Worm (Caenorhabditis elegans) whole organism, mixed stage, embryonic: ENCODE measurements around the gene F58G1.2.

Experiments used
- M03D4.4 ChIP-seq: sonication (generic microtip); optimal IDR thresholded peaks from 2 replicates; lab custom pipeline; 2017; ENCODE audit warnings: mild to moderate bottlenecking, missing genetic modification characterization, missing compliant biosample characterization
- bed-3 ChIP-seq: fragments of 200-800 bp; sonication (Bioruptor generic); optimal IDR thresholded peaks from 3 replicates; lab custom pipeline; 2018; ENCODE audit warnings: mild to moderate bottlenecking, missing genetic modification characterization, moderate library complexity, missing compliant biosample characterization
- blmp-1 ChIP-seq: fragments of 150-350 bp; optimal IDR thresholded peaks from 2 replicates; lab custom pipeline; 2014; ENCODE audit warnings: missing biosample characterization, missing genetic modification characterization
- ceh-39 ChIP-seq: fragments of 150-350 bp; optimal IDR thresholded peaks from 2 replicates; lab custom pipeline; 2014; ENCODE audit warnings: missing biosample characterization, missing genetic modification characterization
- ceh-43 ChIP-seq: fragments of 200-800 bp; sonication (Bioruptor generic); optimal IDR thresholded peaks from 2 replicates; lab custom pipeline; 2018; ENCODE audit warnings: mild to moderate bottlenecking, missing genetic modification characterization, moderate library complexity, missing compliant biosample characterization
- ceh-83 ChIP-seq: fragments of 200-800 bp; sonication (Bioruptor generic); optimal IDR thresholded peaks from 2 replicates; lab custom pipeline; 2018; ENCODE audit warnings: mild to moderate bottlenecking, missing genetic modification characterization, missing compliant biosample characterization
- ces-1 ChIP-seq: fragments of 150-350 bp; optimal IDR thresholded peaks from 2 replicates; lab custom pipeline; 2014; ENCODE audit warnings: missing biosample characterization, missing genetic modification reagents, missing genetic modification characterization
- cnd-1 ChIP-seq: fragments of 200-800 bp; sonication (Bioruptor generic); optimal IDR thresholded peaks from 2 replicates; lab custom pipeline; 2018; ENCODE audit warnings: mild to moderate bottlenecking, missing genetic modification characterization, missing compliant biosample characterization
- drap-1 ChIP-seq: fragments of 200-800 bp; sonication (Bioruptor generic); optimal IDR thresholded peaks from 3 replicates; lab custom pipeline; 2018; ENCODE audit warnings: mild to moderate bottlenecking, missing genetic modification characterization, missing compliant biosample characterization
- elt-1 ChIP-seq: sonication (generic microtip); optimal IDR thresholded peaks from 2 replicates; lab custom pipeline; 2017; ENCODE audit warnings: missing genetic modification characterization, mild to moderate bottlenecking, missing compliant biosample characterization, antibody characterized with exemption, moderate library complexity, borderline replicate concordance; ENCODE audit not compliant: insufficient read depth
- elt-3 ChIP-seq: fragments of 150-350 bp; optimal IDR thresholded peaks from 2 replicates; lab custom pipeline; 2014; ENCODE audit warnings: missing biosample characterization, missing genetic modification characterization
- flh-1 ChIP-seq: fragments of 200-800 bp; sonication (Bioruptor generic); optimal IDR thresholded peaks from 2 replicates; lab custom pipeline; 2018; ENCODE audit warnings: mild to moderate bottlenecking, missing genetic modification characterization, moderate library complexity, missing compliant biosample characterization
- ham-2 ChIP-seq: fragments of 200-800 bp; sonication (Bioruptor generic); optimal IDR thresholded peaks from 2 replicates; lab custom pipeline; 2018; ENCODE audit warnings: mild to moderate bottlenecking, missing genetic modification characterization, missing compliant biosample characterization
- hlh-1 ChIP-seq: fragments of 150-350 bp; optimal IDR thresholded peaks from 2 replicates; lab custom pipeline; 2014; ENCODE audit warnings: missing biosample characterization, missing genetic modification reagents, missing genetic modification characterization
- lin-13 ChIP-seq: fragments of 150-350 bp; optimal IDR thresholded peaks from 2 replicates; lab custom pipeline; 2014; ENCODE audit warnings: missing biosample characterization, missing genetic modification characterization
- lin-32 ChIP-seq: fragments of 200-800 bp; sonication (Bioruptor generic); optimal IDR thresholded peaks from 2 replicates; lab custom pipeline; 2018; ENCODE audit warnings: mild to moderate bottlenecking, missing genetic modification characterization, missing compliant biosample characterization
- lsy-2 ChIP-seq: fragments of 150-350 bp; optimal IDR thresholded peaks from 2 replicates; lab custom pipeline; 2014; ENCODE audit warnings: missing biosample characterization, missing genetic modification characterization
- mab-5 ChIP-seq: fragments of 150-350 bp; optimal IDR thresholded peaks from 2 replicates; lab custom pipeline; 2014; ENCODE audit warnings: missing biosample characterization, missing genetic modification characterization
- mep-1 ChIP-seq: fragments of 150-350 bp; optimal IDR thresholded peaks from 2 replicates; lab custom pipeline; 2017; ENCODE audit warnings: missing biosample characterization, missing genetic modification reagents, missing genetic modification characterization, inconsistent platforms
- mls-2 ChIP-seq: sonication (generic microtip); optimal IDR thresholded peaks from 2 replicates; lab custom pipeline; 2016; ENCODE audit warnings: mild to moderate bottlenecking, missing genetic modification characterization, moderate library complexity, missing compliant biosample characterization
- nhr-12 ChIP-seq: fragments of 150-350 bp; optimal IDR thresholded peaks from 2 replicates; lab custom pipeline; 2014; ENCODE audit warnings: missing biosample characterization, missing genetic modification characterization
- nhr-2 ChIP-seq: fragments of 150-350 bp; optimal IDR thresholded peaks from 2 replicates; lab custom pipeline; 2014; ENCODE audit warnings: missing biosample characterization, missing genetic modification characterization
- nhr-237 ChIP-seq: fragments of 150-350 bp; optimal IDR thresholded peaks from 2 replicates; lab custom pipeline; 2014; ENCODE audit warnings: missing biosample characterization, missing genetic modification characterization
- nhr-28 ChIP-seq: fragments of 150-350 bp; optimal IDR thresholded peaks from 2 replicates; lab custom pipeline; 2014; ENCODE audit warnings: missing biosample characterization, missing genetic modification characterization
- nhr-76 ChIP-seq: sonication (generic microtip); optimal IDR thresholded peaks from 2 replicates; lab custom pipeline; 2017; ENCODE audit warnings: missing biosample characterization, missing genetic modification characterization
- pha-4 ChIP-seq: fragments of 150-350 bp; optimal IDR thresholded peaks from 2 replicates; lab custom pipeline; 2018; ENCODE audit warnings: missing biosample characterization, missing genetic modification reagents, missing genetic modification characterization
- sptf-1 ChIP-seq: sonication (generic microtip); optimal IDR thresholded peaks from 2 replicates; lab custom pipeline; 2017; ENCODE audit warnings: mild to moderate bottlenecking, missing genetic modification characterization, moderate library complexity, missing compliant biosample characterization
- tbx-8 ChIP-seq: fragments of 200-800 bp; sonication (Bioruptor generic); optimal IDR thresholded peaks from 2 replicates; lab custom pipeline; 2018; ENCODE audit warnings: mild to moderate bottlenecking, missing genetic modification characterization, moderate library complexity, missing compliant biosample characterization
- unc-120 ChIP-seq: sonication (generic microtip); optimal IDR thresholded peaks from 2 replicates; lab custom pipeline; 2017; ENCODE audit warnings: missing genetic modification characterization, missing compliant biosample characterization; ENCODE audit not compliant: poor library complexity, severe bottlenecking
- unc-39 ChIP-seq: fragments of 150-350 bp; optimal IDR thresholded peaks from 2 replicates; lab custom pipeline; 2014; ENCODE audit warnings: missing biosample characterization, missing genetic modification characterization
- unc-62 ChIP-seq: fragments of 150-350 bp; optimal IDR thresholded peaks from 2 replicates; lab custom pipeline; 2014; ENCODE audit warnings: missing biosample characterization, missing genetic modification reagents, missing genetic modification characterization
- zip-8 ChIP-seq: fragments of 150-350 bp; optimal IDR thresholded peaks from 2 replicates; lab custom pipeline; 2014; ENCODE audit warnings: missing biosample characterization, missing genetic modification characterization
- ztf-11 ChIP-seq: fragments of 150-350 bp; optimal IDR thresholded peaks from 2 replicates; lab custom pipeline; 2014; ENCODE audit warnings: missing biosample characterization, missing genetic modification characterization

Gene F58G1.2

DNA sequence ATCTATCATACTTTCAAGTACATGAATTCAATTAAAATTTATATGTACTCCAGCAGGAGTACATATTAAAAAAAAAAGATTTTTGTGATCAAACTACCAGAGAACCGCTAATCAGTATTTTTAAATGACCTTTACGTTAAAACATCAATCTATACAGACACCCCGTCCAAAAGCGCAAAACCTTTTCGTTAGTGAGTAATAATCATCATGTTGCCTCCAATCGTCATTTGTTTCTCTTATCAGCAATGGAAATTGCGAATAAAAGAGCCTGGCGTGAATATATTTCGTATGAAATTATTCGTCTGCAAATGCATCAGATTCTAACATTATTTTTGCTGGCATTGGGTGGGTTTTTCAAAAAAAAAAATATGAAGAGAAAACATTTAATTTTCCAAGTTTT is 14.6 kb downstream of the F58G1.2 start, which contains the start of gene clec-66:
Gene clec-66, plus strand, starts transcription at position 225 of the 400 bp plus-strand sequence.
- no peak for TF ChIP-seq mls-2
- TF ChIP-seq lin-32 (GFP tag; lab: Kevin White, UChicago): no peak
- TF ChIP-seq elt-3: no peak
- no peak for TF ChIP-seq ceh-83 (GFP tag; lab: Kevin White, UChicago)
- TF ChIP-seq ceh-39 (tag; lab: Kevin White, UChicago): no peak
- no peak for TF ChIP-seq blmp-1
- no peak for TF ChIP-seq flh-1 (GFP tag; lab: Kevin White, UChicago)
- no peak for TF ChIP-seq elt-1 (tag; lab: Kevin White, UChicago)
- TF ChIP-seq lin-13 (tag; lab: Kevin White, UChicago): no peak
- no peak for TF ChIP-seq ces-1 (GFP tag; lab: Kevin White, UChicago)
- no peak for TF ChIP-seq nhr-2 (tag; lab: Kevin White, UChicago)
- TF ChIP-seq sptf-1 (tag; lab: Kevin White, UChicago): no peak
- TF ChIP-seq nhr-28 (tag; lab: Kevin White, UChicago): no peak
- no peak for TF ChIP-seq cnd-1
- no peak for TF ChIP-seq bed-3 (GFP tag; lab: Kevin White, UChicago)
- no peak for TF ChIP-seq drap-1 (GFP tag; lab: Kevin White, UChicago)
- TF ChIP-seq nhr-76 (tag; lab: Kevin White, UChicago): no peak

DNA sequence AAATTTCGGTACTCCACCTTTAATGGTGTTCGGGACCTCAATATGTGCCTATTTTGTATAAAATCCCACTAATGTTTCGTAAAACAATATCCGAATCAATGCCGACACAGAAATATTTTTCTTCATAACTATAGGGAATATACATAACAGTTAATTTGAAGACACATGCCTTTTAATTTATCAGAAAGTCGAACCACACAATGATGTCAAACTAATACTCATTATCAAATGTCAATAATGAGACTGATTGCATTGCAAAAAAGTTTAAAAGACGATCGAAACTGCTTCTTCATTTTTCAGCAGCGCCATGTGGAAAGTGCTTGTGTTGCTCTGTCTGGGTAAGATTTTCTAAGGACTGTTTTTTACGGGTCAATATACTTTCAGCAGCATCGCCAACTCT is 17.8 kb downstream of the F58G1.2 start, which contains the start of gene clec-65:
Gene clec-65, plus strand, starts transcription at position 301 of the 400 bp plus-strand sequence.
- TF ChIP-seq mls-2 (no peak), ces-1 (GFP tag; lab: Kevin White, UChicago) (no peak), ceh-83 (GFP tag; lab: Kevin White, UChicago) (no peak), flh-1 (GFP tag; lab: Kevin White, UChicago) (no peak), zip-8 (tag; lab: Kevin White, UChicago) (no peak)

ce11 chrII:12897942-12898341 is 20.9 kb downstream of the F58G1.2 start, which contains the start of gene clec-64:
Gene clec-64 (plus strand): TSS chrII:12898242.
- TF ChIP-seq ces-1 (GFP tag; lab: Kevin White, UChicago) (no peak), nhr-237 (no peak), hlh-1 (tag; lab: Kevin White, UChicago) (no peak), cnd-1 (no peak), tbx-8 (no peak), mep-1 (tag; lab: Kevin White, UChicago) (no peak), ztf-11 (tag; lab: Kevin White, UChicago) (no peak), bed-3 (GFP tag; lab: Kevin White, UChicago) (no peak), blmp-1 (no peak), pha-4 (tag; lab: Kevin White, UChicago) (no peak), nhr-12 (no peak), M03D4.4 (tag; lab: Kevin White, UChicago) (no peak), ham-2 (GFP tag; lab: Kevin White, UChicago) (no peak), mls-2 (no peak), unc-62 (GFP tag; lab: Kevin White, UChicago) (no peak), zip-8 (tag; lab: Kevin White, UChicago) (no peak), nhr-2 (tag; lab: Kevin White, UChicago) (no peak)

- TF ChIP-seq sptf-1 (tag; lab: Kevin White, UChicago) (no peak), unc-39 (no peak), mab-5 (tag; lab: Kevin White, UChicago) (no peak), tbx-8 (no peak), lin-13 (tag; lab: Kevin White, UChicago) (no peak), flh-1 (GFP tag; lab: Kevin White, UChicago) (no peak), lsy-2 (tag; lab: Kevin White, UChicago) (no peak), ces-1 (GFP tag; lab: Kevin White, UChicago) (no peak), M03D4.4 (tag; lab: Kevin White, UChicago) (no peak)
Observed at ce11 chrII:12897361-12897760, 21.4 kb downstream of the F58G1.2 start.

DNA sequence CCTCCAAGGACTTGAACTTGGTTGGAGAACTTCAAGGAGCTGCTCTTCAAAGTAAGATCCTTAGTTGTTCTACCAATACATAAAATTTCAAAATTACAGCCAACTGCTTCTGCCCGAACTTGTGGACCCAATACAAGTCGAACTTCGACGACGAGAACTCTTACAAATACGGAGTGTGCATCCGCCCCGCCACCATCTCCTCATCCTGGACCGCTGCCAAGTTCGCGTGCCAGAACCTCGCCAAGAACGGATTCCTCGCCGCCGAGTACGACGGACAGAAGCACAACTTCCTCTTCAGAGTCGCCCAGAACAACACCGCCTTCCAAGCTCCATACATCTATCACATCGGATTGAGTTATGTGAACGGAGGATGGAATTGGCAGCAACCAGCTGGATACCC is 22.1 kb downstream of the F58G1.2 start:
- TF ChIP-seq ztf-11 (tag; lab: Kevin White, UChicago): no peak
- TF ChIP-seq ham-2 (GFP tag; lab: Kevin White, UChicago): no peak
- no peak for TF ChIP-seq unc-120
- TF ChIP-seq hlh-1 (tag; lab: Kevin White, UChicago): no peak
- no peak for TF ChIP-seq bed-3 (GFP tag; lab: Kevin White, UChicago)
- TF ChIP-seq sptf-1 (tag; lab: Kevin White, UChicago): no peak
- TF ChIP-seq unc-62 (GFP tag; lab: Kevin White, UChicago): no peak
- no peak for TF ChIP-seq mab-5 (tag; lab: Kevin White, UChicago)
- TF ChIP-seq unc-39: no peak
- TF ChIP-seq ceh-83 (GFP tag; lab: Kevin White, UChicago): no peak
- no peak for TF ChIP-seq lin-32 (GFP tag; lab: Kevin White, UChicago)
- TF ChIP-seq ceh-43: no peak
- TF ChIP-seq nhr-76 (tag; lab: Kevin White, UChicago): no peak
